Worm (Caenorhabditis elegans) whole organism, L4 larva: Measurements from ENCODE around the gene tmem-17.

Source experiments
- D1046.2 ChIP-seq: fragments of 200-800 bp; sonication (Bioruptor generic); IDR thresholded peaks from 2 replicates; pipeline ENCODE4 v1.3.6; 2022; ENCODE audit warnings: missing genetic modification characterization, missing compliant biosample characterization
- F49E8.2 ChIP-seq: sonication (generic microtip); optimal IDR thresholded peaks from 2 replicates; lab custom pipeline; 2016; ENCODE audit warnings: missing compliant biosample characterization, mild to moderate bottlenecking, missing genetic modification characterization, borderline replicate concordance
- T26A8.4 ChIP-seq: fragments of 200-800 bp; sonication (Bioruptor generic); IDR thresholded peaks from 2 replicates; pipeline ENCODE4 v1.3.6; 2022; ENCODE audit warnings: missing genetic modification characterization, missing compliant biosample characterization
- Y105C5A.15 ChIP-seq: fragments of 200-800 bp; sonication (Bioruptor generic); IDR thresholded peaks from 2 replicates; pipeline ENCODE4 v1.3.6; 2022; ENCODE audit warnings: missing genetic modification characterization, missing compliant biosample characterization
- Y5F2A.4 ChIP-seq: fragments of 200-800 bp; sonication (Bioruptor generic); optimal IDR thresholded peaks from 2 replicates; lab custom pipeline; 2018; ENCODE audit warnings: mild to moderate bottlenecking, missing genetic modification characterization, missing compliant biosample characterization
- Y75B8A.6 ChIP-seq: fragments of 200-800 bp; sonication (Bioruptor generic); IDR thresholded peaks from 2 replicates; pipeline ENCODE4 v1.3.6; 2022; ENCODE audit warnings: missing genetic modification reagents, missing genetic modification characterization, missing compliant biosample characterization
- ZK546.5 ChIP-seq, 2 experiments: sonication (generic microtip); optimal IDR thresholded peaks; 2 replicates each; lab custom pipeline; 2017; ENCODE audit warnings: missing biosample characterization in 2 of 2, missing genetic modification characterization in 2 of 2
- aha-1 ChIP-seq: fragments of 150-350 bp; peaks from one replicate; lab custom pipeline; 2014; ENCODE audit warnings: missing biosample characterization, missing genetic modification characterization
- aly-2 ChIP-seq: sonication (generic microtip); optimal IDR thresholded peaks from 2 replicates; lab custom pipeline; 2018; ENCODE audit warnings: missing biosample characterization, missing genetic modification characterization
- ama-1 ChIP-seq: fragments of 150-350 bp; optimal IDR thresholded peaks from 2 replicates; lab custom pipeline; 2014; ENCODE audit warnings: inconsistent platforms, mixed read lengths
- arid-1 ChIP-seq: fragments of 200-800 bp; sonication (Bioruptor generic); conservative IDR thresholded peaks from 2 replicates; pipeline ENCODE4 v1.3.6; 2022; ENCODE audit warnings: missing genetic modification reagents, missing genetic modification characterization, missing compliant biosample characterization
- attf-4 ChIP-seq: sonication (generic microtip); optimal IDR thresholded peaks from 3 replicates; lab custom pipeline; 2017; ENCODE audit warnings: missing biosample characterization, missing genetic modification characterization
- ceh-44 ChIP-seq: fragments of 200-800 bp; sonication (Bioruptor generic); IDR thresholded peaks from 2 replicates; pipeline ENCODE4 v1.3.6; 2022; ENCODE audit warnings: missing genetic modification reagents, missing genetic modification characterization, missing compliant biosample characterization
- ces-1 ChIP-seq: fragments of 150-350 bp; sonication (generic microtip); optimal IDR thresholded peaks from 4 replicates; lab custom pipeline; 2014; ENCODE audit warnings: missing biosample characterization, missing genetic modification reagents, missing genetic modification characterization
- cey-2 ChIP-seq: sonication (generic microtip); optimal IDR thresholded peaks from 3 replicates; lab custom pipeline; 2017; ENCODE audit warnings: missing genetic modification characterization, mild to moderate bottlenecking, missing compliant biosample characterization, antibody characterized with exemption, borderline replicate concordance; ENCODE audit not compliant: insufficient read depth
- daf-19 ChIP-seq: fragments of 200-800 bp; sonication (Bioruptor generic); conservative IDR thresholded peaks from 2 replicates; pipeline ENCODE4 v1.3.6; 2022; ENCODE audit warnings: missing genetic modification characterization, missing compliant biosample characterization
- dmd-8 ChIP-seq: fragments of 200-800 bp; sonication (Bioruptor generic); IDR thresholded peaks from 2 replicates; pipeline ENCODE4 v1.3.6; 2022; ENCODE audit warnings: missing genetic modification characterization, missing compliant biosample characterization
- dmd-9 ChIP-seq: fragments of 200-800 bp; sonication (Bioruptor generic); IDR thresholded peaks from 2 replicates; pipeline ENCODE4 v1.3.6; 2022; ENCODE audit warnings: missing genetic modification reagents, missing genetic modification characterization, missing compliant biosample characterization
- dve-1 ChIP-seq: sonication (generic microtip); optimal IDR thresholded peaks from 2 replicates; lab custom pipeline; 2017; ENCODE audit warnings: antibody characterized with exemption, mild to moderate bottlenecking, missing genetic modification characterization, missing compliant biosample characterization; ENCODE audit not compliant: insufficient read depth
- fos-1 ChIP-seq: fragments of 150-350 bp; optimal IDR thresholded peaks from 2 replicates; lab custom pipeline; 2014; ENCODE audit warnings: missing biosample characterization, missing genetic modification characterization
- hlh-11 ChIP-seq: fragments of 200-800 bp; sonication (Bioruptor generic); optimal IDR thresholded peaks from 2 replicates; lab custom pipeline; 2018; ENCODE audit warnings: mild to moderate bottlenecking, missing genetic modification characterization, missing compliant biosample characterization
- jun-1 ChIP-seq: fragments of 150-350 bp; optimal IDR thresholded peaks from 2 replicates; lab custom pipeline; 2014; ENCODE audit warnings: missing biosample characterization, missing genetic modification reagents, missing genetic modification characterization
- lim-7 ChIP-seq: fragments of 200-800 bp; sonication (Bioruptor generic); IDR thresholded peaks from 2 replicates; pipeline ENCODE4 v1.3.6; 2022; ENCODE audit warnings: missing genetic modification characterization, missing compliant biosample characterization
- lin-1 ChIP-seq: fragments of 200-800 bp; sonication (Bioruptor generic); IDR thresholded peaks from 2 replicates; pipeline ENCODE4 v1.3.6; 2022; ENCODE audit warnings: missing genetic modification reagents, missing genetic modification characterization, missing compliant biosample characterization
- lin-15B ChIP-seq: fragments of 150-350 bp; sonication (generic microtip); optimal IDR thresholded peaks from 3 replicates; lab custom pipeline; 2014; ENCODE audit warnings: missing biosample characterization, missing genetic modification characterization
- lin-38 ChIP-seq: fragments of 200-800 bp; sonication (Bioruptor generic); IDR thresholded peaks from 2 replicates; pipeline ENCODE4 v1.3.6; 2022; ENCODE audit warnings: missing genetic modification reagents, missing genetic modification characterization, missing compliant biosample characterization
- lin-39 ChIP-seq: fragments of 150-350 bp; optimal IDR thresholded peaks from 2 replicates; lab custom pipeline; 2014; ENCODE audit warnings: missing biosample characterization, missing genetic modification reagents, missing genetic modification characterization
- lsy-2 ChIP-seq, 2 experiments: fragments of 150-350 bp in 1 of 2; sonication (generic microtip) in 1 of 2; optimal IDR thresholded peaks; 2 replicates each; lab custom pipeline; 2014 to 2017; ENCODE audit warnings: missing biosample characterization in 2 of 2, missing genetic modification characterization in 2 of 2
- madf-5 ChIP-seq, 2 experiments: fragments of 200-800 bp; sonication (Bioruptor generic); IDR thresholded peaks; 2 replicates each; pipeline ENCODE4 v1.3.6; 2022; ENCODE audit warnings: missing compliant biosample characterization in 2 of 2, missing genetic modification characterization in 2 of 2
- mes-2 ChIP-seq: sonication (generic microtip); optimal IDR thresholded peaks from 2 replicates; lab custom pipeline; 2016; ENCODE audit warnings: missing genotype, mild to moderate bottlenecking, missing genetic modification characterization, missing compliant biosample characterization; ENCODE audit not compliant: poor library complexity, severe bottlenecking
- nhr-28 ChIP-seq: fragments of 150-350 bp; optimal IDR thresholded peaks from 2 replicates; lab custom pipeline; 2014; ENCODE audit warnings: missing biosample characterization, missing genetic modification characterization
- nhr-41 ChIP-seq: fragments of 200-800 bp; sonication (Bioruptor generic); IDR thresholded peaks from 2 replicates; pipeline ENCODE4 v1.3.6; 2022; ENCODE audit warnings: missing genetic modification reagents, missing genetic modification characterization, missing compliant biosample characterization
- nhr-76 ChIP-seq: fragments of 150-350 bp; optimal IDR thresholded peaks from 2 replicates; lab custom pipeline; 2014; ENCODE audit warnings: missing biosample characterization, missing genetic modification characterization
- nhr-77 ChIP-seq: fragments of 150-350 bp; optimal IDR thresholded peaks from 2 replicates; lab custom pipeline; 2014; ENCODE audit warnings: missing biosample characterization, missing genetic modification characterization
- php-3 ChIP-seq: fragments of 200-800 bp; sonication (Bioruptor generic); IDR thresholded peaks from 2 replicates; pipeline ENCODE4 v1.3.6; 2022; ENCODE audit warnings: missing genetic modification reagents, missing genetic modification characterization, missing compliant biosample characterization
- skn-1 ChIP-seq: fragments of 150-350 bp; optimal IDR thresholded peaks from 2 replicates; lab custom pipeline; 2014; ENCODE audit warnings: missing biosample characterization, missing genetic modification characterization
- tag-97 ChIP-seq: fragments of 200-800 bp; sonication (Bioruptor generic); IDR thresholded peaks from 2 replicates; pipeline ENCODE4 v1.3.6; 2022; ENCODE audit warnings: missing genetic modification characterization, missing compliant biosample characterization
- tra-1 ChIP-seq: fragments of 200-800 bp; sonication (Bioruptor generic); IDR thresholded peaks from 2 replicates; pipeline ENCODE4 v1.3.6; 2022; ENCODE audit warnings: missing genetic modification reagents, missing genetic modification characterization, missing compliant biosample characterization
- unc-130 ChIP-seq: sonication (generic microtip); optimal IDR thresholded peaks from 2 replicates; lab custom pipeline; 2016; ENCODE audit warnings: missing genetic modification reagents, missing genetic modification characterization, missing compliant biosample characterization
- unc-39 ChIP-seq: sonication (generic microtip); optimal IDR thresholded peaks from 2 replicates; lab custom pipeline; 2017; ENCODE audit warnings: missing biosample characterization, missing genetic modification characterization
- zag-1 ChIP-seq: fragments of 150-350 bp; optimal IDR thresholded peaks from 2 replicates; lab custom pipeline; 2014; ENCODE audit warnings: missing biosample characterization, missing genetic modification characterization
- zip-11 ChIP-seq: fragments of 200-800 bp; sonication (Bioruptor generic); IDR thresholded peaks from 2 replicates; pipeline ENCODE4 v1.3.6; 2022; ENCODE audit warnings: missing genetic modification characterization, missing compliant biosample characterization
- ztf-11 ChIP-seq: fragments of 150-350 bp; optimal IDR thresholded peaks from 2 replicates; lab custom pipeline; 2014; ENCODE audit warnings: missing biosample characterization, missing genetic modification characterization
- ztf-7 ChIP-seq: fragments of 150-350 bp; optimal IDR thresholded peaks from 2 replicates; lab custom pipeline; 2014; ENCODE audit warnings: missing biosample characterization, missing genetic modification characterization

The tmem-17 gene

DNA sequence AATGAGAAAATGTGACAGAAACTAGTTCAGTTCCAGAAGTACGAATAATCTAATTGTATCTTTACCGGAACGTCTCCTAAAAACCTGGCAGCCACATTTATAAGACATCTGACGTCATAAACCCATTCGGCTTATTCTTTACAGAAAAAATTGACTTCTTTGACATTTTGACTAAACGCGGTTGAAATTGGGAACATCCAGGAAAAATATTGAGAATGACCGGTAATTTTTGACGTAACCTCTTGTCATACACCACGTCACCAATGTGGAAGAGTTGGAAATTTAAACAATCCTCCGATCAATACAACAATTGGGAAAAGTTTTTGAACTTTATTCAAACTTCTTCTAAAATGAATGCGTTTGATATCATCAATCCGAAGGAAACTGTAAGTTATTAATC lies 21.0 kb downstream of the tmem-17 start, which contains the start of gene ZK418.2:
Gene ZK418.2, plus strand, starts transcription at position 301 of the 400 bp plus-strand sequence.
- peak; percentile 57 for TF ChIP-seq aha-1
- no peak for TF ChIP-seq lsy-2 (tag; optimal IDR thresholded peaks at IDR 0.05; lab: Kevin White, UChicago)

DNA sequence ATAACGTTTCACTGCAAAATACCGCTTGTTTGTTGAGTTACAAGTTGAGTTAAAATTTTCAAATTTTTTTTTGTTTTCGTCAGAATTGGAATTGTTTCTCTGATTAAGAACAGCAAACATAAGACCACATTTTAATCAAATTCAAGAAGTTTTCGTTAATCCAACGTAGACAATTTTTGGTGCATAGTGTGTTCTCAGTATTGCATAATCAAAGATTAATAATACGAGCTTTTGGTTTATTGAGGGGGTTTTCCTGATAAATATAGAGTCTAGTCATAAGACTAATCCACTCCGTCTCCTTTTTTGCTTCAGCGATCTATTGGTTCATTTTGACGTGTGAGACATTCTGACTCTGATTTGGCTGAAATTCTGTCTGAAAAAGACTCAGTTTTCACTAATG lies 25.1 kb downstream of the tmem-17 start, which contains the start of gene nhr-9:
Gene nhr-9, plus strand, starts transcription at position 307 of the 400 bp plus-strand sequence.
- TF ChIP-seq fos-1, result no peak
- no peak for TF ChIP-seq tag-97 (GFP tag; lab: Robert Waterston, UW)
- no peak for TF ChIP-seq hlh-11 (tag; lab: Kevin White, UChicago)
- no peak for TF ChIP-seq cey-2
- TF ChIP-seq nhr-76 (tag; lab: Kevin White, UChicago), result no peak
- no peak for TF ChIP-seq unc-39 (tag; lab: Kevin White, UChicago)
- no peak for TF ChIP-seq dve-1
- TF ChIP-seq T26A8.4 (GFP tag; lab: Robert Waterston, UW), result no peak
- TF ChIP-seq zip-11 (GFP tag; lab: Robert Waterston, UW), result no peak
- TF ChIP-seq ama-1 (lab: Kevin White, UChicago), result no peak
- no peak for TF ChIP-seq unc-130
- TF ChIP-seq php-3 (GFP tag; lab: Robert Waterston, UW), result no peak
- no peak for TF ChIP-seq nhr-28 (tag; lab: Kevin White, UChicago)
- no peak for TF ChIP-seq jun-1 (tag; lab: Kevin White, UChicago)
- no peak for TF ChIP-seq daf-19 (GFP tag; lab: Robert Waterston, UW)

DNA sequence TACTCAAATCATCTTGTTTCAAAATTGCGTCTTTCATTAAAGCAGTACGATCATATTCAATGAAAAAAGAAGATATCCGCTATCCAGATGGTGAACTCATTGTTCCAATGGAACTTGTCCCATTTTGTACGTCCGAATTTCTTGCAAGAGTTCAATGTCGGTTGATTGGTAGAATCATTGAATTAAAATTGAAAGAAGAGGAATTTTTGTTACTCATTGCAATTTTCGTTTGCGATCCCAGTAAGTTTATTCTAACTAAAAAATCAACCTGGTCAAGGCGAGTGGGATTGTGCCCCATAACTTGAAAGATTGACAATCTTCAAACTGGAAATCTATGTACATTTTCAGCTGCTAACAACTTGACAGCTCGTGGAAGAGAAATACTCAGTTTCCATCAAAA lies 26.4 kb downstream of the tmem-17 start:
- TF ChIP-seq Y105C5A.15 (GFP tag; lab: Robert Waterston, UW) (no peak), aha-1 (peak; percentile 96)
- TF ChIP-seq, all 104 proteins: peak for 1

DNA sequence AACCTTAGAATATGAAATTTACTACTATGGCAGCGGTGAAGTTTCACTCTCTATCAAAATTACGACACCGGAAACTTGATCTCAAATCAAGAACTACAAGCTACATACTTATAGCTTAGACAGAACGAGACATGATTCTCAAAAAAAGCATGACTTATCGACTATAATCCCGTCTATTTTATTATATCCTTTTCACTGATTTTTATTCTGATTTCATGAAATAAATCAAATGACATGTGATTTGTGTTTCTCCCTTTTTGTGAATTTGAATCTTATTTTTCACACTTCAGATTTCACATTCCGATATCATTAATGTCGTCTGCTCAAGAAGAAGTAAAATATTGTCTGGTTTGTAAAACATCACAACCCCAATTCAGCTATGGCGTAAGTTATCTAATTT lies 29.9 kb downstream of the tmem-17 start, which contains the start of gene ZK418.11:
Gene ZK418.11, plus strand, starts transcription at position 289 of the 400 bp plus-strand sequence.
- TF ChIP-seq hlh-11 (tag; lab: Kevin White, UChicago) (no peak), lsy-2 (tag; optimal IDR thresholded peaks at IDR 0.05; lab: Kevin White, UChicago) (no peak), tra-1 (GFP tag; lab: Robert Waterston, UW) (no peak), ces-1 (GFP tag; lab: Kevin White, UChicago) (no peak), dve-1 (no peak), lin-38 (GFP tag; lab: Robert Waterston, UW) (no peak), mes-2 (tag; lab: Kevin White, UChicago) (no peak), nhr-41 (GFP tag; lab: Robert Waterston, UW) (no peak), aha-1 (no peak), zag-1 (tag; lab: Kevin White, UChicago) (no peak), Y5F2A.4 (no peak), ZK546.5 (tag; optimal IDR thresholded peaks at IDR 0.05; lab: Kevin White, UChicago) (no peak), madf-5 (GFP tag; IDR thresholded peaks at IDR 0.05; lab: Robert Waterston, UW) (no peak), skn-1 (tag; lab: Kevin White, UChicago) (no peak), aly-2 (tag; lab: Kevin White, UChicago) (no peak), ztf-11 (no peak), Y75B8A.6 (GFP tag; lab: Robert Waterston, UW) (no peak), ceh-44 (no peak), ztf-7 (tag; lab: Kevin White, UChicago) (no peak)
- TF ChIP-seq, all 104 proteins: peak for 0

DNA sequence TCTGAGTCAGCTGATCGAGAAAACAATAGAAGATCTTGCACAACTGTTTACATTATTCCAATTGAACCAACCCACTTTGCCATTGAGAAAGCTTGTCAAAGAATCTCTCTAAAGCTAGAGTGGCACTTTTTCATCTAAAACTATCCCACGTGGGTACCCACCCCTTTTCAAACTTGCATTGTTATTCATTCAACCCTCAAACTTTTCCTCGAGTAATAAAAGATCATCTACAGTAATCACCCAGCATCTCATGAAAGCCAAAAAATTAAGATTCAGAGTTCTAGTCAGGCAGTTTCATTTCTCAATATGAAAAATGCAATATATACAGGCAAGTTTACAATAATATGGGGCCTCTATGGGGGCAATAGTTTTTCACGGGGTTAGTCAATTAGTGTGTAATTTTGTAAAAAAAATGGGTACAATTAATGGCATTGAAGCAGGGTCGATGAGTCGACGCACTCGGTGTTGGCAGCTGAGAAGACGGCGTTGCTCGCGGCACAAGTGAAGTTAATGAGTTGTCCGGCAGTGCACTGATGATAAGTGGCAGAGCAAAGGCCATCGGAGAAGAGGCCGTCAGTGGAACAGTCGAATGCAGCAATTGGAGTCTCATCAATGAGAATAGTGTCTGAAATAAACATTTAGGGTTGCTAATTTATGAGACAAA lies 31.9 kb downstream of the tmem-17 start:
- TF ChIP-seq F49E8.2 (tag; lab: Kevin White, UChicago), result peak; percentile 25
- TF ChIP-seq dmd-8 (GFP tag; lab: Robert Waterston, UW), result no peak
- 0 out of 2 replicates have a peak, but pooled peaks have one; percentile 9 for TF ChIP-seq Y105C5A.15 (GFP tag; lab: Robert Waterston, UW)
- TF ChIP-seq lim-7 (GFP tag; lab: Robert Waterston, UW), result 0 out of 2 replicates have a peak, but pooled peaks have one; percentile 43
- TF ChIP-seq lin-1, result 0 out of 2 replicates have a peak, but pooled peaks have one; percentile 31
- no peak for TF ChIP-seq attf-4 (tag; lab: Kevin White, UChicago)
- TF ChIP-seq D1046.2 (GFP tag; lab: Robert Waterston, UW), result 0 out of 2 replicates have a peak, but pooled peaks have one; percentile 13
- TF ChIP-seq lin-39 (tag; lab: Kevin White, UChicago), result no peak
- peak; percentile 79 for TF ChIP-seq unc-130
- 0 out of 2 replicates have a peak, but pooled peaks have one; percentile 20 for TF ChIP-seq arid-1 (GFP tag; lab: Robert Waterston, UW)
- TF ChIP-seq lin-15B, result no peak
- TF ChIP-seq madf-5 (GFP tag; IDR thresholded peaks at IDR 0.05; lab: Robert Waterston, UW), result peak in 1 of 2 experiments; percentile 35; a peak in 1 of 4 replicates
- no peak for TF ChIP-seq dmd-9 (GFP tag; lab: Robert Waterston, UW)
- TF ChIP-seq zag-1 (tag; lab: Kevin White, UChicago), result no peak
- TF ChIP-seq nhr-77 (tag; lab: Kevin White, UChicago), result no peak
